Fruit fly (Drosophila melanogaster) whole organism, embryonic: ENCODE results near the gene Mob3.

Experiments used
- Ada2b ChIP-seq: fragments of 200-800 bp; sonication (Bioruptor generic); IDR thresholded peaks from 2 replicates; pipeline ENCODE4 v1.3.6; 2022; ENCODE audit warnings: missing biosample characterization, missing genetic modification characterization
- Bgb ChIP-seq: fragments of 200-800 bp; sonication (Bioruptor generic); IDR thresholded peaks from 2 replicates; pipeline ENCODE4 v1.3.6; 2022; ENCODE audit warnings: missing biosample characterization, missing genetic modification characterization; ENCODE audit not compliant: partially characterized antibody
- CG11560 ChIP-seq: fragments of 200-800 bp; sonication (Bioruptor generic); IDR thresholded peaks from 3 replicates; pipeline ENCODE4 v1.3.6; 2022; ENCODE audit warnings: missing biosample characterization, missing genetic modification characterization
- CG12155 ChIP-seq: fragments of 200-800 bp; sonication (Bioruptor generic); optimal IDR thresholded peaks from 3 replicates; lab custom pipeline; 2016; ENCODE audit warnings: missing biosample characterization, missing genetic modification characterization
- CG12219 ChIP-seq: fragments of 200-800 bp; sonication (Bioruptor generic); optimal IDR thresholded peaks from 3 replicates; lab custom pipeline; 2018; ENCODE audit warnings: missing biosample characterization, mild to moderate bottlenecking, missing genetic modification characterization
- CG12236 ChIP-seq: fragments of 200-800 bp; sonication (Bioruptor generic); optimal IDR thresholded peaks from 2 replicates; lab custom pipeline; 2016; ENCODE audit warnings: missing biosample characterization, missing genetic modification characterization
- CG12744 ChIP-seq: fragments of 200-800 bp; sonication (Bioruptor generic); optimal IDR thresholded peaks from 2 replicates; lab custom pipeline; 2016; ENCODE audit warnings: missing biosample characterization, missing genetic modification characterization
- CG14050 ChIP-seq: fragments of 200-800 bp; sonication (Bioruptor generic); IDR thresholded peaks from 3 replicates; pipeline ENCODE4 v1.3.6; 2022; ENCODE audit warnings: missing biosample characterization, missing genetic modification characterization
- CG14965 ChIP-seq: fragments of 200-800 bp; sonication (Bioruptor generic); optimal IDR thresholded peaks from 2 replicates; lab custom pipeline; 2016; ENCODE audit warnings: missing biosample characterization, missing genetic modification characterization, borderline replicate concordance
- CG15011 ChIP-seq: fragments of 200-800 bp; sonication (Bioruptor generic); optimal IDR thresholded peaks from 3 replicates; lab custom pipeline; 2018; ENCODE audit warnings: missing biosample characterization, mild to moderate bottlenecking, missing genetic modification characterization
- CG1529 ChIP-seq: fragments of 200-800 bp; sonication (Bioruptor generic); optimal IDR thresholded peaks from 3 replicates; lab custom pipeline; 2018; ENCODE audit warnings: missing biosample characterization, missing genetic modification characterization
- CG15601 ChIP-seq: fragments of 200-800 bp; sonication (Bioruptor generic); optimal IDR thresholded peaks from 3 replicates; lab custom pipeline; 2019; ENCODE audit warnings: missing biosample characterization, mild to moderate bottlenecking, missing genetic modification characterization, moderate library complexity
- CG16779 ChIP-seq: fragments of 200-800 bp; sonication (Bioruptor generic); IDR thresholded peaks from 2 replicates; pipeline ENCODE4 v1.3.6; 2022; ENCODE audit warnings: missing biosample characterization, missing genetic modification characterization
- CG17328 ChIP-seq: fragments of 200-800 bp; sonication (Bioruptor generic); IDR thresholded peaks from 2 replicates; pipeline ENCODE4 v1.3.6; 2022; ENCODE audit warnings: missing biosample characterization, missing genetic modification characterization
- CG17568 ChIP-seq: fragments of 200-800 bp; sonication (Bioruptor generic); optimal IDR thresholded peaks from 2 replicates; lab custom pipeline; 2018; ENCODE audit warnings: missing biosample characterization, mild to moderate bottlenecking, missing genetic modification characterization, moderate library complexity
- CG17829 ChIP-seq: fragments of 200-800 bp; optimal IDR thresholded peaks from 2 replicates; lab custom pipeline; 2019; ENCODE audit warnings: missing biosample characterization, mild to moderate bottlenecking, missing genetic modification characterization, moderate library complexity
- CG2202 ChIP-seq: fragments of 200-800 bp; sonication (Bioruptor generic); optimal IDR thresholded peaks from 2 replicates; lab custom pipeline; 2018; ENCODE audit warnings: missing biosample characterization, mild to moderate bottlenecking, missing genetic modification characterization
- CG3065 ChIP-seq: fragments of 200-800 bp; sonication (Bioruptor generic); optimal IDR thresholded peaks from 2 replicates; lab custom pipeline; 2016; ENCODE audit warnings: missing biosample characterization, missing genetic modification characterization
- CG31388 ChIP-seq: fragments of 200-800 bp; sonication (Bioruptor generic); optimal IDR thresholded peaks from 2 replicates; lab custom pipeline; 2016; ENCODE audit warnings: missing biosample characterization, missing genetic modification characterization
- CG32532 ChIP-seq: fragments of 200-800 bp; sonication (Bioruptor generic); IDR thresholded peaks from 2 replicates; pipeline ENCODE4 v1.3.6; 2022; ENCODE audit warnings: missing biosample characterization, missing genetic modification characterization
- CG4730 ChIP-seq: fragments of 200-800 bp; sonication (Bioruptor generic); IDR thresholded peaks from 2 replicates; pipeline ENCODE4 v1.3.6; 2022; ENCODE audit warnings: missing biosample characterization, missing genetic modification characterization
- CG6683 ChIP-seq: fragments of 200-800 bp; sonication (Bioruptor generic); optimal IDR thresholded peaks from 2 replicates; lab custom pipeline; 2017; ENCODE audit warnings: missing biosample characterization, mild to moderate bottlenecking, missing genetic modification characterization, missing genetic modification reagents
- CG7786 ChIP-seq: fragments of 200-800 bp; sonication (Bioruptor generic); optimal IDR thresholded peaks from 2 replicates; lab custom pipeline; 2016; ENCODE audit warnings: missing biosample characterization, missing genetic modification characterization
- Dip2 ChIP-seq: fragments of 200-800 bp; sonication (Bioruptor generic); IDR thresholded peaks from 2 replicates; pipeline ENCODE4 v1.3.6; 2022; ENCODE audit warnings: missing biosample characterization, missing genetic modification characterization
- Dip3 ChIP-seq: fragments of 200-800 bp; sonication (Bioruptor generic); optimal IDR thresholded peaks from 3 replicates; lab custom pipeline; 2016; ENCODE audit warnings: missing biosample characterization, missing genetic modification characterization
- E2f2 ChIP-seq: fragments of 200-800 bp; sonication (Bioruptor generic); IDR thresholded peaks from 2 replicates; pipeline ENCODE4 v1.3.6; 2022; ENCODE audit warnings: missing biosample characterization, missing genetic modification characterization
- H2.0 ChIP-seq: fragments of 200-800 bp; sonication (Bioruptor generic); IDR thresholded peaks from 2 replicates; pipeline ENCODE4 v1.3.6; 2022; ENCODE audit warnings: missing biosample characterization, missing genetic modification characterization
- Jarid2 ChIP-seq: fragments of 200-800 bp; sonication (Bioruptor generic); optimal IDR thresholded peaks from 3 replicates; lab custom pipeline; 2017; ENCODE audit warnings: mild to moderate bottlenecking, missing biosample characterization, missing genetic modification reagents, missing genetic modification characterization
- MESR4 ChIP-seq: fragments of 200-800 bp; sonication (Bioruptor generic); optimal IDR thresholded peaks from 2 replicates; lab custom pipeline; 2018; ENCODE audit warnings: missing biosample characterization, mild to moderate bottlenecking, missing genetic modification characterization, moderate library complexity
- Meics ChIP-seq: fragments of 200-800 bp; sonication (Bioruptor generic); optimal IDR thresholded peaks from 2 replicates; lab custom pipeline; 2017; ENCODE audit warnings: missing biosample characterization, mild to moderate bottlenecking, missing genetic modification characterization
- Ravus ChIP-seq: fragments of 200-800 bp; sonication (Bioruptor generic); IDR thresholded peaks from 2 replicates; pipeline ENCODE4 v1.3.6; 2022; ENCODE audit warnings: missing biosample characterization, missing genetic modification characterization
- Sry-δ ChIP-seq: fragments of 200-800 bp; sonication (Bioruptor generic); optimal IDR thresholded peaks from 2 replicates; lab custom pipeline; 2016; ENCODE audit warnings: missing biosample characterization, missing genetic modification characterization
- Vsx1 ChIP-seq: fragments of 200-800 bp; sonication (Bioruptor generic); optimal IDR thresholded peaks from 2 replicates; lab custom pipeline; 2017; ENCODE audit warnings: missing biosample characterization, mild to moderate bottlenecking, missing genetic modification characterization, missing genetic modification reagents
- amos ChIP-seq: fragments of 200-800 bp; sonication (Bioruptor generic); IDR thresholded peaks from 2 replicates; pipeline ENCODE4 v1.3.6; 2022; ENCODE audit warnings: missing biosample characterization, missing genetic modification characterization; ENCODE audit not compliant: partially characterized antibody
- bbx ChIP-seq: fragments of 200-800 bp; sonication (Bioruptor generic); IDR thresholded peaks from 2 replicates; pipeline ENCODE4 v1.3.6; 2022; ENCODE audit warnings: missing biosample characterization, missing genetic modification characterization; ENCODE audit not compliant: partially characterized antibody
- eve ChIP-seq, 2 experiments: fragments of >200 bp; optimal IDR thresholded peaks; 2 replicates each; lab custom pipeline; 2017; ENCODE audit warnings: missing biosample characterization in 2 of 2, missing genetic modification characterization in 2 of 2
- ewg ChIP-seq: fragments of 200-800 bp; sonication (Bioruptor generic); optimal IDR thresholded peaks from 3 replicates; lab custom pipeline; 2017; ENCODE audit warnings: mild to moderate bottlenecking, missing biosample characterization, missing genetic modification reagents, missing genetic modification characterization
- gcm ChIP-seq: fragments of 200-800 bp; sonication (Bioruptor generic); optimal IDR thresholded peaks from 2 replicates; lab custom pipeline; 2019; ENCODE audit warnings: missing biosample characterization, mild to moderate bottlenecking, missing genetic modification characterization, moderate library complexity
- hth ChIP-seq: fragments of >200 bp; optimal IDR thresholded peaks from 2 replicates; lab custom pipeline; 2017; ENCODE audit warnings: inconsistent platforms
- knrl ChIP-seq: fragments of 200-800 bp; sonication (Bioruptor generic); IDR thresholded peaks from 3 replicates; pipeline ENCODE4 v1.3.6; 2022; ENCODE audit warnings: missing biosample characterization, missing genetic modification characterization; ENCODE audit not compliant: partially characterized antibody
- lab ChIP-seq: fragments of 200-800 bp; sonication (Bioruptor generic); optimal IDR thresholded peaks from 3 replicates; lab custom pipeline; 2017; ENCODE audit warnings: missing biosample characterization, missing genetic modification characterization, mild to moderate bottlenecking, moderate library complexity, missing genetic modification reagents
- lola ChIP-seq, 3 experiments: fragments of >200 bp in 2 of 3; fragments of 200-800 bp in 1 of 3; sonication (Bioruptor generic) in 1 of 3; optimal IDR thresholded peaks; 2 replicates each; lab custom pipeline; 2017 to 2019; ENCODE audit warnings: missing biosample characterization in 3 of 3, missing genetic modification characterization in 3 of 3, mild to moderate bottlenecking in 1 of 3, moderate library complexity in 1 of 3
- p53 ChIP-seq: fragments of 200-800 bp; sonication (Bioruptor generic); optimal IDR thresholded peaks from 2 replicates; lab custom pipeline; 2016; ENCODE audit warnings: missing biosample characterization, missing genetic modification characterization
- pb ChIP-seq: fragments of 200-800 bp; sonication (Bioruptor generic); optimal IDR thresholded peaks from 3 replicates; lab custom pipeline; 2016; ENCODE audit warnings: missing biosample characterization, missing genetic modification characterization
- pho ChIP-seq: fragments of 200-800 bp; sonication (Bioruptor generic); optimal IDR thresholded peaks from 2 replicates; lab custom pipeline; 2016; ENCODE audit warnings: missing biosample characterization, missing genetic modification characterization
- pzg ChIP-seq: fragments of 200-800 bp; sonication (Bioruptor generic); optimal IDR thresholded peaks from 3 replicates; lab custom pipeline; 2018; ENCODE audit warnings: missing biosample characterization, mild to moderate bottlenecking, missing genetic modification characterization, moderate library complexity
- so ChIP-seq: fragments of 200-800 bp; sonication (Bioruptor generic); IDR thresholded peaks from 3 replicates; pipeline ENCODE4 v1.3.6; 2022; ENCODE audit warnings: missing biosample characterization, missing genetic modification characterization
- sob ChIP-seq: fragments of 200-800 bp; sonication (Bioruptor generic); IDR thresholded peaks from 2 replicates; pipeline ENCODE4 v1.3.6; 2022; ENCODE audit warnings: missing biosample characterization, missing genetic modification characterization
- stc ChIP-seq: fragments of 200-800 bp; sonication (Bioruptor generic); IDR thresholded peaks from 2 replicates; pipeline ENCODE4 v1.3.6; 2022; ENCODE audit warnings: missing biosample characterization, missing genetic modification characterization
- tap ChIP-seq: fragments of 200-800 bp; optimal IDR thresholded peaks from 3 replicates; lab custom pipeline; 2019; ENCODE audit warnings: missing biosample characterization, mild to moderate bottlenecking, missing genetic modification characterization, moderate library complexity
- tx ChIP-seq: fragments of 200-800 bp; sonication (Bioruptor generic); optimal IDR thresholded peaks from 2 replicates; lab custom pipeline; 2016; ENCODE audit warnings: missing biosample characterization, missing genetic modification characterization
- zf30C ChIP-seq: fragments of 200-800 bp; sonication (Bioruptor generic); optimal IDR thresholded peaks from 3 replicates; lab custom pipeline; 2018; ENCODE audit warnings: missing biosample characterization, mild to moderate bottlenecking, missing genetic modification characterization

The Mob3 gene

DNA sequence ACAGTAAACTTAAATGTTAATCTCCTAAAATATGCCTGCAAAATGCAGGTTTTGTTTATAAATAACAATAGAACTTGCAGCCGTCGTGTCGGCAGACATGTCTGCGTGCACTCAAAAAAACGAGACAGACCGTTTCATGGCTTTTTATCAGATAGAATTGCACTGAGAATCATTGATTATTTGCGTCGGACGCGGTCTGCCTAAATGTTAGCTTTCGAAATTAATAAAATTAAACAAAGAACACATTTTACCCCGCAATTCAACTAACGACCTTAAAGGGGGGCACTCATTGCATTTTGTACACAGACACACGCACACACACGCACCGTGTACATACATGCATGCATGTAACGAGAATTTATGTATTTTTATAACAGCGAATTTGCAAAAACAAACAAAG, 11.7 kb downstream of the Mob3 start:
- TF ChIP-seq p53 (GFP tag; lab: Kevin White, UChicago) (peak; percentile 11), CG15601 (tag; lab: Kevin White, UChicago) (no peak), tap (tag; lab: Kevin White, UChicago) (no peak), CG32532 (GFP tag; lab: Robert Waterston, UW) (no peak), CG11560 (tag; lab: Robert Waterston, UW) (no peak), CG2202 (tag; lab: Kevin White, UChicago) (no peak), so (no peak), Vsx1 (GFP tag; lab: Kevin White, UChicago) (no peak), amos (no peak), ewg (GFP tag; lab: Kevin White, UChicago) (no peak), Bgb (GFP tag; lab: Robert Waterston, UW) (no peak), lab (GFP tag; lab: Kevin White, UChicago) (no peak), CG12219 (GFP tag; lab: Kevin White, UChicago) (no peak), CG12744 (GFP tag; lab: Kevin White, UChicago) (no peak), Dip2 (GFP tag; lab: Robert Waterston, UW) (no peak), sob (GFP tag; lab: Robert Waterston, UW) (no peak), Meics (no peak), CG17328 (GFP tag; lab: Robert Waterston, UW) (peak; percentile 59), gcm (GFP tag; lab: Kevin White, UChicago) (no peak), Dip3 (no peak), CG14965 (GFP tag; lab: Kevin White, UChicago) (no peak), knrl (no peak), Jarid2 (GFP tag; lab: Kevin White, UChicago) (no peak), hth (lab: Kevin White, UChicago) (no peak), CG31388 (GFP tag; lab: Kevin White, UChicago) (no peak), stc (GFP tag; lab: Robert Waterston, UW) (no peak), CG17568 (GFP tag; lab: Kevin White, UChicago) (no peak), pb (GFP tag; lab: Kevin White, UChicago) (no peak), E2f2 (GFP tag; lab: Robert Waterston, UW) (no peak), CG12155 (GFP tag; lab: Kevin White, UChicago) (no peak), H2.0 (GFP tag; lab: Robert Waterston, UW) (peak; percentile 23; the same call in 1 of the 2 replicates), Sry-δ (GFP tag; lab: Kevin White, UChicago) (no peak), CG12236 (GFP tag; lab: Kevin White, UChicago) (peak; percentile 47), lola (GFP tag; optimal IDR thresholded peaks at IDR 0.05; lab: Kevin White, UChicago) (no peak), pho (GFP tag; lab: Kevin White, UChicago) (no peak), tx (GFP tag; lab: Kevin White, UChicago) (no peak), eve (GFP tag; optimal IDR thresholded peaks at IDR 0.05; lab: Kevin White, UChicago) (peak in 1 of 2 experiments; percentile 81), MESR4 (GFP tag; lab: Kevin White, UChicago) (peak; percentile 24), CG17829 (tag; lab: Kevin White, UChicago) (no peak), CG14050 (GFP tag; lab: Robert Waterston, UW) (no peak), zf30C (GFP tag; lab: Kevin White, UChicago) (peak; percentile 89), CG3065 (GFP tag; lab: Kevin White, UChicago) (no peak), CG15011 (GFP tag; lab: Kevin White, UChicago) (no peak), CG4730 (GFP tag; lab: Robert Waterston, UW) (no peak), Ada2b (GFP tag; lab: Robert Waterston, UW) (0 out of 2 replicates have a peak, but pooled peaks have one; percentile 43), Ravus (no peak), CG7786 (peak; percentile 7), CG6683 (no peak), pzg (GFP tag; lab: Kevin White, UChicago) (no peak), CG16779 (GFP tag; lab: Robert Waterston, UW) (no peak), bbx (GFP tag; lab: Robert Waterston, UW) (no peak), CG1529 (no peak)
